Fruit fly (Drosophila melanogaster) whole organism: ENCODE data around the gene MFS9.

Experiments
- CG8478 ChIP-seq: fragments of >200 bp; optimal IDR thresholded peaks from 2 replicates; lab custom pipeline; 2018; ENCODE audit warnings: inconsistent platforms
- Dll ChIP-seq: fragments of >200 bp; optimal IDR thresholded peaks from 2 replicates; lab custom pipeline; 2017
- EcR ChIP-seq, 2 experiments: fragments of >200 bp; optimal IDR thresholded peaks; 2 replicates each; lab custom pipeline; 2017; ENCODE audit warnings: missing biosample characterization in 2 of 2, missing genetic modification characterization in 2 of 2, missing genetic modification reagents in 2 of 2
- pan ChIP-seq: fragments of >200 bp; optimal IDR thresholded peaks from 2 replicates; lab custom pipeline; 2017
- psq ChIP-seq: fragments of >200 bp; optimal IDR thresholded peaks from 2 replicates; lab custom pipeline; 2017
- usp ChIP-seq: fragments of >200 bp; optimal IDR thresholded peaks from 2 replicates; lab custom pipeline; 2017; ENCODE audit warnings: missing biosample characterization, missing genetic modification characterization, mixed read lengths

MFS9 gene

DNA sequence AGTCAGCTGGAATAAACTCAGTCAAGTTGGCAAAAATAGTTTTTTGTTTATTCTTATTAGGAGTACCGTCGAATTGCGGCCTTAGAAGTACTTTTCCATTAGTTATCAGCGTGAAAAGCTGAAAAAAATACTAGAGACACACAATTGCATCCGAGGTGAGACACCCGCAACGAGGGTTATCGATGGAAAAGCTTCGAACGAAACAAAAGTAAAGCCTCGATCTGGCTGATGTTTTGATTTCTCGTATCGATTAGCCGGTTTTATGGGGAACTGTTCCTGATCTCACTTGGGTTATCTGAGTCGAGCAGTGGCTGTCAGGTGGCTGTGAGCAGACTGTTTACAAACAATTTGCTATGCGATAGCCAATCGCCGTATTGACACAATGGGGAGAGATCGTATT, 31.5 kb upstream of the MFS9 start:
- TF ChIP-seq pan (lab: Kevin White, UChicago) (no peak), CG8478 (lab: Kevin White, UChicago) (no peak), EcR (GFP tag; optimal IDR thresholded peaks at IDR 0.05; lab: Kevin White, UChicago) (no peak), psq (lab: Kevin White, UChicago) (no peak), Dll (lab: Kevin White, UChicago) (no peak), usp (GFP tag; lab: Kevin White, UChicago) (no peak)

DNA sequence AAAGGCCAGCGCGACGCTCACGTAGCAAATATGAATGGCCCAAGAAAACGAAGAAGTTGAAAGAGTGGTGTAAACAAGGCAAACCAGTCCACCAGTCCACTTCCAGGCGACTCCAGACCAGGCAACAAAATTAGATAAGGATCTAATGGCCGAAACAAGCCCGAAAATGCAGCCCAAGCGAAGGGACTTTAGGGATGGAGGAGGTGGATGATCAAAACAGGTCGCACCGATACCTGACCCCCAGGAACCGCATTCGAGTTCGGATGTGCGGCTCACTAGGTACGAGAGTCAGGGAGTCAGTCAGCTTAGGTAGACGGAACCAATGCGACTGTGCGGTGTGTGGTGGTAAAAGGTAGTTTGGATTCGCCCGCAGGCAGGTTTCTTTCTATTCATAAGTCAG, 31.0 kb upstream of the MFS9 start:
- TF ChIP-seq pan (lab: Kevin White, UChicago) (no peak), EcR (GFP tag; optimal IDR thresholded peaks at IDR 0.05; lab: Kevin White, UChicago) (no peak), CG8478 (lab: Kevin White, UChicago) (no peak), Dll (lab: Kevin White, UChicago) (no peak), psq (lab: Kevin White, UChicago) (no peak), usp (GFP tag; lab: Kevin White, UChicago) (no peak)

DNA sequence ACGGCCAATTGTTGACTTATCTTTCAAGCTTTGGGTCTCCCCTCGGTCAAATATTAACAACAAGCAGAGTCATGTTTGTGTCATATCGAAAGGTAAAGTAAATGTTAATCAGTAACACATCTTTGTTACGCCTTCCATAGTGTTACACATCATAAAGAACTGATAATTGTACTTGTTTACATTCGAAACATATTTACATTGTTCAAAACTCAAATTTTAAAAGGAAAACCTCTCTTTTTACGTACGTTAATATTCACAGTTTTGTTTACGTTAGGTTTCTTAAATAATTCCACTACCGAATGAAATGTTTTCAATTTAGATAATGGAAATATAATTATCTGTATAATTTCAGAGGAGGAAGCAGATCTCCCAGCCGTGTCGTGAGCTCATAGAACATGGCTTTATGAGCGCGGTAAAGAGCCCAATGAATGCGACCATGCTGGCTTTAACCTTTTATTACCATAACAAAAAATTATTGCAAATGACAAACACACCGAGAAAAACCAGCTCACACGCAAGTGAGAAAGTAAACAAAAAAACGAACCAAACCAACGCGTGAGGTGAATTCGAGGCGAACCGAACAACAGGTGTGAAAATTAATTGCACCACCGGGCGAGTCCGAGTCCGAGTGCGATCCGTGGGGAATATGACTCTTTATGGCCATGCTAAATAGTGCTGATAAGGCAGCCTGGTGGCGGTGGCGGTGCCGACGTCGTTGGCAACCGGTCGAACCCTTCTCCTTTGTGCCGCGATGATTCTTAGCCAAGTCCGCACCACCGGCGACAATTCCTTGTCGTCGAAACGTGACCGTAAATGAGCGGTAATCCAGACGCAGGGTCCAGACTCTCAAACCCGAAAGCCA, 30.2 kb upstream of the MFS9 start:
- TF ChIP-seq Dll (lab: Kevin White, UChicago), result no peak
- TF ChIP-seq CG8478 (lab: Kevin White, UChicago), result no peak
- TF ChIP-seq EcR (GFP tag; optimal IDR thresholded peaks at IDR 0.05; lab: Kevin White, UChicago), result no peak
- TF ChIP-seq pan (lab: Kevin White, UChicago), result no peak
- TF ChIP-seq psq (lab: Kevin White, UChicago), result no peak
- TF ChIP-seq usp (GFP tag; lab: Kevin White, UChicago), result no peak

DNA sequence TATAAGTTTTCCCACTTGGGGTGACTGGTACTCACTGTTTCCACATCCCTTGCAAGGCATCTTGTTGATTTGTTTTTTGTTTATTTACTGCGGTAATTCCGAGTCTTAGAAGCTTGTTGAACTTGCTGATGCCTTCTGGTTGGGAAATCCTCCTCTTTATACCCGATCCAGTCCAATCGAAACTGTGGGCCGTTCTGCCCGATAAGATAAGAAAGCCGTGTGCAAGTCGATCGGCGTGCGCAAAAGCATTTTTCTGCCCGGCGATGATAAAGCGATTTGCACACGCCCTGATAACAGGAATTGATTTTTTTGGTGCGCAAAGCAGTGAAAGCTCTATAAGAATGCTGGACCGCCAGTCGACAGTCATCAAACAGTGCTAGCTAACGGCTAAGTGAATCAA, 22.3 kb upstream of the MFS9 start, which contains the start of the genes MtnE and MtnD:
Gene MtnE, minus strand, starts transcription at position 130 of the 400 bp plus-strand sequence.
Gene MtnD, plus strand, starts transcription at position 388 of the 400 bp plus-strand sequence.
- TF ChIP-seq usp (GFP tag; lab: Kevin White, UChicago), result no peak

DNA sequence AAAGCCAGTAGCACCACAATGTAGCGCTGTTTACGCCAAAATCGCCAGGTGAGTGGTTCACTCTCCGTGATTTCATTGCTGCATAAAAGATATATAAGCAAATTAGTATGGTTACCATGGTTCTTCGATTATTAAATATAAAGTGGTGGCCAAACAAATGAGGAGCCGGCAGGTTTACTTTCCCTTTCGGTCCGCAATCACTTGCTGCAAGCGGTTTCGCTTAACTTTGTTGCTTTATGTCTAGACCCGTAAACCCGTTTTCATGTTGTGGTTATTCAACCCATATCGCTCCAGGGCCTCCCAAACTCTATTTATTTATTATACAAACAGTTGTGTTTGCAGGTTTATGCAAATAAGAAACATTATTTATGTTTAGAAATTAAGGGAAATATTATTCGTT, 2.9 kb downstream of the MFS9 start:
- TF ChIP-seq pan (lab: Kevin White, UChicago) (no peak), psq (lab: Kevin White, UChicago) (no peak), CG8478 (lab: Kevin White, UChicago) (no peak), EcR (GFP tag; optimal IDR thresholded peaks at IDR 0.05; lab: Kevin White, UChicago) (no peak), usp (GFP tag; lab: Kevin White, UChicago) (no peak), Dll (lab: Kevin White, UChicago) (no peak)

DNA sequence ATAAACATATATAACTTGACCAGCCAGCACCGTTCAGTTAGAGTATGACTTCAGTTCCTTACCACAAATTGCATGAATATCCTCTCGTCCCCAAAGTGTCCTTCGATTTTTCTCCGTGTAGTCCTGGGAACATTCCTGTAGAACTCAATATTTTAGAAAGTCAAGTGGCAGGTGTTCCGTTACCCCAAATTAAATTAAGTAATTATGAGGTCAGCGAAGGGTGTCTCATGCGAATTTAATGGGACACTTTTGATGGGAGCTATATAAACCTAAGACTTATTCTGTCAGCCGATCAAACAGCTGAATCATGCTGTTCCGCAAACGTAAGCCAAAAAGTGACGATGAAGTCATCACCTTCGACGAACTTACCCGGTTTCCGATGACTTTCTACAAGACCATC, 7.8 kb downstream of the MFS9 start, which contains the start of gene Or92a:
Gene Or92a, plus strand, starts transcription at position 301 of the 400 bp plus-strand sequence.
- TF ChIP-seq pan (lab: Kevin White, UChicago), result no peak
- TF ChIP-seq CG8478 (lab: Kevin White, UChicago), result no peak
- no peak for TF ChIP-seq Dll (lab: Kevin White, UChicago)
- TF ChIP-seq EcR (GFP tag; optimal IDR thresholded peaks at IDR 0.05; lab: Kevin White, UChicago), result no peak
- TF ChIP-seq psq (lab: Kevin White, UChicago), result no peak

DNA sequence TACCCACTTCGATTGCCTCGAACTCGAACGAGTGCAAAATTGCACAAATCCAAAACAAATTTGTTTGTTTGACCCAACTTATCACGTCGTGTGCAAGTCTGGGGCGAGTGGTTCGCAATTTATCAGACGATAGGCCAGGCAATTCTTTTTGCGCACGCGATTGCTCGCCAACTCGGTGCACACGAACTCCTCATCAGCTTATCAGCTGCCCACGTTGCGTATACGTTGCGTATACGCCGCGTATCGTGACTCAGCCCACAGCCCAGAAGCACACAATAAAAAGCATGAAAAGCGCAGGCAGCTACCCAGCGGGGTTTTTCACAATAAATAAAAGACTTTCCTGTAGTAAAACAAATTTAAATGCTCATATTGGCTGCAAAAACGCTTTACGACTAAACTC, 8.6 kb downstream of the MFS9 start, which contains the start of gene MtnB:
Gene MtnB, minus strand, starts transcription at position 101 of the 400 bp plus-strand sequence.
- TF ChIP-seq Dll (lab: Kevin White, UChicago) (no peak), EcR (GFP tag; optimal IDR thresholded peaks at IDR 0.05; lab: Kevin White, UChicago) (no peak), usp (GFP tag; lab: Kevin White, UChicago) (no peak)

DNA sequence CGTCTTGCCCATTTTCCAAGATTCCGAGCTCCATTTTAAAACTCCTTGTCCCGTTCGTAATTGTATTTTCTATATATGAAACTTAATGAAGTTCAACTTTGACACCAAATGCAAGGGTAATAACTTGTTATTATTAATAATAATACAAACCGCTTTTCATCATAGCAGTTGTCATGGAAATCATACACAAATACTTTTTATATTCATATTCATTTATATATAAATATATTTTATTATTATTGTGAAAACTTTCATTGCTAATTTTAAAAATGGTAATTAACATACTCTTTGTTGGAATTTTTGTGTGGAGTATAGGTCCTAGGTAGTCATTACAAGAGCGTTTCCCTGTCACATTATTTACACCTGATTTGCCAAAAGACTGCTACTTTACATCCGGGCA, 10.4 kb downstream of the MFS9 start, which contains the start of gene CG46441:
Gene CG46441, minus strand, starts transcription at position 101 of the 400 bp plus-strand sequence.
- TF ChIP-seq usp (GFP tag; lab: Kevin White, UChicago) (no peak), Dll (lab: Kevin White, UChicago) (no peak), EcR (GFP tag; optimal IDR thresholded peaks at IDR 0.05; lab: Kevin White, UChicago) (no peak), pan (lab: Kevin White, UChicago) (no peak), psq (lab: Kevin White, UChicago) (no peak), CG8478 (lab: Kevin White, UChicago) (no peak)

DNA sequence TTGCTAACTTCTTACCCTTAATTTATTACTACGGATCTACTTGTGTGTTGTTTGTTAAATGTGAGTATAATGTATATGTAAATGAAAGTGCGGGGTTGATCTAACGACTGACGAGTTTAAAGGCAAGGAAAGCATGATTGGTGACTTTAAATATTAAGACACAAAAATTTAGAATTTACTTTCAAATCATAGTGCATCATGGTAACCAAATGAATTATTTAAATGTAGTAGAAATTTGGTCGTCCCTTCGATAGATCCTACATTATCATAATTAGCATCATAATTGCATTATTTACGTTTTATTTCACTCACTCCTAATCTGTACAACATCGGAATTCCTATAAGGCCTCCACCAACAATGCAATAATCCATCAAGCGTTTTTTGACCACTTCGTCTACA, 10.9 kb downstream of the MFS9 start, which contains the start of gene Dic2:
Gene Dic2, minus strand, starts transcription at position 101 of the 400 bp plus-strand sequence.
- TF ChIP-seq EcR (GFP tag; optimal IDR thresholded peaks at IDR 0.05; lab: Kevin White, UChicago) (no peak), psq (lab: Kevin White, UChicago) (no peak), Dll (lab: Kevin White, UChicago) (no peak)

DNA sequence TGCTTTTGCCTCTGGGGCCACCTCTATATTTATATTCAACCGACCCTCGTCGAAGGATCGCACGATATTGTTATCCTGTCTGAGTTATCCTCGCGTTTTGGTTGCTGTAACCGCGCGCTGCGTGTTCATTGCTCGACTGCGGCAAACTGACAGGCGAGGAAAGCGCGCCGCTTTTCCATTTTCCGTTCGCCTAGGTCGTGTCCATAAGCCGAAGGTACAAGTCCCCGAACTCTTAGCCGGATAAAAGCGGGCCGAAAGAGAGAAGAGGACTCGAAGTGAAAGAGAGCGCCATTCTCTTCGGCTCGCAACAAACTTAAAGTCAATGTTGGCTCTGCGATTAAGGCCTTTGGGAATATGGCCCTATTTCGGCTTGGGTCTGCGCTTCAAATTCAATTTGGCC, 27.8 kb downstream of the MFS9 start, which contains the start of gene Gfrl:
Gene Gfrl, minus strand, starts transcription at position 148 of the 400 bp plus-strand sequence.
- no peak for TF ChIP-seq CG8478 (lab: Kevin White, UChicago)
- TF ChIP-seq EcR (GFP tag; optimal IDR thresholded peaks at IDR 0.05; lab: Kevin White, UChicago), result no peak
- no peak for TF ChIP-seq psq (lab: Kevin White, UChicago)
- TF ChIP-seq pan (lab: Kevin White, UChicago), result no peak
- TF ChIP-seq Dll (lab: Kevin White, UChicago), result no peak
- no peak for TF ChIP-seq usp (GFP tag; lab: Kevin White, UChicago)

DNA sequence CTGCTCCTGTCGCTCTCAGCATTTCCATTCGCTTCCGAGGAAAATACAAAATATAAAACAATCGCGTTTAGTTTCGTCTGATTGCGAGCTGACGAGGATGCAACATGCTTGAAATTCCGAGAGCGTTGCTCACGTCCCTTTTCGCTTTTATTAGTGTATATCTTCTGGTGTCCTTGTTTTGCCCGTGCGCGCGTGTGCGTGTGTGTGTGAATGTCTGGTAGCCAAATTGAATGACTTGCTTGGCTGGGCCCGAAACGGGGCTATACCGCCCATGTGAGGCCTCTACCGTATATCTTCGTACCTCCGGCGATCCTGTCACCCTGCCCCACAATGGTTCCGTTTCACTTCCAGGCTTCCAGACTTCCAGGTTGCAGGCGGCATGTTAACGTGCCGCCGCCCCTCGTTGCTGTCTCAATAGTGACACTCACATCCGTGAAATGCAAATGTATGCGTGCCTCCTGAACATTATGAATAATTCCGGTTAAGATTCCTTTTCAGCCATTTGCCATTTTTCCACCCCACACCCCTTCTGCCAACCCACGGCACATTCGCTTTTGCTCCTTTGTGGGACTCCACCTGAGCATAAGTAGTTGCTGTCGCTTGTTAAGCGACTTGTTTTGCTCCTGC, 39.4 kb downstream of the MFS9 start:
- TF ChIP-seq CG8478 (lab: Kevin White, UChicago), result no peak
- TF ChIP-seq Dll (lab: Kevin White, UChicago), result no peak
- no peak for TF ChIP-seq psq (lab: Kevin White, UChicago)
- no peak for TF ChIP-seq pan (lab: Kevin White, UChicago)
- TF ChIP-seq usp (GFP tag; lab: Kevin White, UChicago), result no peak
- TF ChIP-seq EcR (GFP tag; optimal IDR thresholded peaks at IDR 0.05; lab: Kevin White, UChicago), result no peak
